Fruit fly (Drosophila melanogaster) whole organism, embryonic: ENCODE results near the gene CG3301.
A peak's percentile ranks its signal among the peaks of the same experiment; 100 is the strongest.

ENCODE experiments used
- ATbp ChIP-seq: fragments of 200-800 bp; sonication (Bioruptor generic); optimal IDR thresholded peaks from 2 replicates; lab custom pipeline; 2017; ENCODE audit warnings: missing biosample characterization, mild to moderate bottlenecking, missing genetic modification characterization, missing genetic modification reagents
- Bteb2 ChIP-seq: fragments of 200-800 bp; sonication (Bioruptor generic); optimal IDR thresholded peaks from 2 replicates; lab custom pipeline; 2016; ENCODE audit warnings: missing biosample characterization, missing genetic modification characterization
- C15 ChIP-seq: fragments of 200-800 bp; sonication (Bioruptor generic); IDR thresholded peaks from 3 replicates; pipeline ENCODE4 v1.3.6; 2022; ENCODE audit warnings: missing biosample characterization, missing genetic modification characterization
- CG10274 ChIP-seq: fragments of 200-800 bp; sonication (Bioruptor generic); optimal IDR thresholded peaks from 3 replicates; lab custom pipeline; 2017; ENCODE audit warnings: missing biosample characterization, mild to moderate bottlenecking, missing genetic modification characterization
- CG10431 ChIP-seq: fragments of 200-800 bp; sonication (Bioruptor generic); optimal IDR thresholded peaks from 3 replicates; lab custom pipeline; 2018; ENCODE audit warnings: missing biosample characterization, mild to moderate bottlenecking, missing genetic modification characterization
- CG10979 ChIP-seq: fragments of 200-800 bp; sonication (Bioruptor generic); optimal IDR thresholded peaks from 2 replicates; lab custom pipeline; 2018; ENCODE audit warnings: missing biosample characterization, mild to moderate bottlenecking, missing genetic modification characterization, moderate library complexity
- CG11560 ChIP-seq: fragments of 200-800 bp; sonication (Bioruptor generic); IDR thresholded peaks from 3 replicates; pipeline ENCODE4 v1.3.6; 2022; ENCODE audit warnings: missing biosample characterization, missing genetic modification characterization
- CG12659 ChIP-seq: fragments of 200-800 bp; sonication (Bioruptor generic); optimal IDR thresholded peaks from 3 replicates; lab custom pipeline; 2017; ENCODE audit warnings: mild to moderate bottlenecking, missing biosample characterization, missing genetic modification reagents, missing genetic modification characterization
- CG13424 ChIP-seq: fragments of 200-800 bp; sonication (Bioruptor generic); optimal IDR thresholded peaks from 2 replicates; lab custom pipeline; 2019; ENCODE audit warnings: missing biosample characterization, mild to moderate bottlenecking, missing genetic modification characterization, moderate library complexity
- CG14860 ChIP-seq: fragments of 200-800 bp; sonication (Bioruptor generic); IDR thresholded peaks from 3 replicates; pipeline ENCODE4 v1.3.6; 2022; ENCODE audit warnings: missing biosample characterization, missing genetic modification characterization; ENCODE audit not compliant: partially characterized antibody
- CG15011 ChIP-seq: fragments of 200-800 bp; sonication (Bioruptor generic); optimal IDR thresholded peaks from 3 replicates; lab custom pipeline; 2018; ENCODE audit warnings: missing biosample characterization, mild to moderate bottlenecking, missing genetic modification characterization
- CG1529 ChIP-seq: fragments of 200-800 bp; sonication (Bioruptor generic); optimal IDR thresholded peaks from 3 replicates; lab custom pipeline; 2018; ENCODE audit warnings: missing biosample characterization, missing genetic modification characterization
- CG15601 ChIP-seq: fragments of 200-800 bp; sonication (Bioruptor generic); optimal IDR thresholded peaks from 3 replicates; lab custom pipeline; 2019; ENCODE audit warnings: missing biosample characterization, mild to moderate bottlenecking, missing genetic modification characterization, moderate library complexity
- CG1792 ChIP-seq: fragments of 200-800 bp; sonication (Bioruptor generic); optimal IDR thresholded peaks from 2 replicates; lab custom pipeline; 2016; ENCODE audit warnings: missing biosample characterization, missing genetic modification characterization
- CG18764 ChIP-seq: fragments of 200-800 bp; sonication (Bioruptor generic); optimal IDR thresholded peaks from 3 replicates; lab custom pipeline; 2016; ENCODE audit warnings: missing biosample characterization, missing genetic modification characterization
- CG2678 ChIP-seq: fragments of 200-800 bp; sonication (Bioruptor generic); optimal IDR thresholded peaks from 3 replicates; lab custom pipeline; 2019; ENCODE audit warnings: missing biosample characterization, mild to moderate bottlenecking, missing genetic modification characterization, moderate library complexity
- CG3065 ChIP-seq: fragments of 200-800 bp; sonication (Bioruptor generic); optimal IDR thresholded peaks from 2 replicates; lab custom pipeline; 2016; ENCODE audit warnings: missing biosample characterization, missing genetic modification characterization
- CG3838 ChIP-seq: fragments of 200-800 bp; sonication (Bioruptor generic); optimal IDR thresholded peaks from 3 replicates; lab custom pipeline; 2016; ENCODE audit warnings: missing biosample characterization, missing genetic modification characterization
- CG4730 ChIP-seq: fragments of 200-800 bp; sonication (Bioruptor generic); IDR thresholded peaks from 2 replicates; pipeline ENCODE4 v1.3.6; 2022; ENCODE audit warnings: missing biosample characterization, missing genetic modification characterization
- CG5180 ChIP-seq: fragments of 200-800 bp; sonication (Bioruptor generic); optimal IDR thresholded peaks from 3 replicates; lab custom pipeline; 2017; ENCODE audit warnings: missing biosample characterization, missing genetic modification characterization, mild to moderate bottlenecking, moderate library complexity, missing genetic modification reagents
- CG6813 ChIP-seq: fragments of 200-800 bp; sonication (Bioruptor generic); optimal IDR thresholded peaks from 2 replicates; lab custom pipeline; 2017; ENCODE audit warnings: missing biosample characterization, missing genetic modification characterization, mild to moderate bottlenecking, moderate library complexity, missing genetic modification reagents
- CG7963 ChIP-seq: fragments of 200-800 bp; sonication (Bioruptor generic); IDR thresholded peaks from 3 replicates; pipeline ENCODE4 v1.3.6; 2022; ENCODE audit warnings: missing biosample characterization, missing genetic modification characterization; ENCODE audit not compliant: partially characterized antibody
- CG8478 ChIP-seq: fragments of >200 bp; optimal IDR thresholded peaks from 2 replicates; lab custom pipeline; 2018
- CG9876 ChIP-seq: fragments of 200-800 bp; sonication (Bioruptor generic); optimal IDR thresholded peaks from 2 replicates; lab custom pipeline; 2016; ENCODE audit warnings: missing biosample characterization, missing genetic modification characterization
- CTCF ChIP-seq: fragments of 200-800 bp; sonication (Bioruptor generic); optimal IDR thresholded peaks from 2 replicates; lab custom pipeline; 2017; ENCODE audit warnings: missing biosample characterization, mild to moderate bottlenecking, missing genetic modification characterization, moderate library complexity
- Camta ChIP-seq: fragments of 200-800 bp; sonication (Bioruptor generic); optimal IDR thresholded peaks from 2 replicates; lab custom pipeline; 2016; ENCODE audit warnings: missing biosample characterization, missing genetic modification characterization
- CoRest ChIP-seq: fragments of 200-800 bp; sonication (Bioruptor generic); optimal IDR thresholded peaks from 3 replicates; lab custom pipeline; 2018; ENCODE audit warnings: missing biosample characterization, mild to moderate bottlenecking, missing genetic modification characterization, moderate library complexity
- Doc3 ChIP-seq: fragments of 200-800 bp; sonication (Bioruptor generic); IDR thresholded peaks from 3 replicates; pipeline ENCODE4 v1.3.6; 2022; ENCODE audit warnings: missing biosample characterization, missing genetic modification characterization; ENCODE audit not compliant: partially characterized antibody
- Fer2 ChIP-seq: fragments of 200-800 bp; sonication (Bioruptor generic); optimal IDR thresholded peaks from 2 replicates; lab custom pipeline; 2018; ENCODE audit warnings: missing biosample characterization, mild to moderate bottlenecking, missing genetic modification characterization, moderate library complexity
- HLH4C ChIP-seq: fragments of 200-800 bp; sonication (Bioruptor generic); IDR thresholded peaks from 3 replicates; pipeline ENCODE4 v1.3.6; 2022; ENCODE audit warnings: missing biosample characterization, missing genetic modification characterization; ENCODE audit not compliant: partially characterized antibody
- Hr3 ChIP-seq: fragments of 200-800 bp; sonication (Bioruptor generic); optimal IDR thresholded peaks from 3 replicates; lab custom pipeline; 2016; ENCODE audit warnings: missing biosample characterization, missing genetic modification characterization
- Hr78 ChIP-seq, 2 experiments: fragments of 200-800 bp in 1 of 2; fragments of >200 bp in 1 of 2; sonication (Bioruptor generic) in 1 of 2; optimal IDR thresholded peaks; 2 replicates each; lab custom pipeline; 2017 to 2019; ENCODE audit warnings: missing biosample characterization in 2 of 2, missing genetic modification characterization in 2 of 2, mild to moderate bottlenecking in 1 of 2, moderate library complexity in 1 of 2
- MBD-R2 ChIP-seq: fragments of 200-800 bp; sonication (Bioruptor generic); IDR thresholded peaks from 2 replicates; pipeline ENCODE4 v1.3.6; 2022; ENCODE audit warnings: missing biosample characterization, missing genetic modification characterization
- Mrtf ChIP-seq: fragments of 200-800 bp; sonication (Bioruptor generic); IDR thresholded peaks from 3 replicates; pipeline ENCODE4 v1.3.6; 2022; ENCODE audit warnings: missing biosample characterization, missing genetic modification characterization
- Neu2 ChIP-seq: fragments of 200-800 bp; sonication (Bioruptor generic); optimal IDR thresholded peaks from 3 replicates; lab custom pipeline; 2016; ENCODE audit warnings: missing biosample characterization, missing genetic modification characterization, borderline replicate concordance
- Oli ChIP-seq: fragments of 200-800 bp; sonication (Bioruptor generic); optimal IDR thresholded peaks from 2 replicates; lab custom pipeline; 2018; ENCODE audit warnings: missing biosample characterization, mild to moderate bottlenecking, missing genetic modification characterization, moderate library complexity
- Optix ChIP-seq: fragments of 200-800 bp; sonication (Bioruptor generic); IDR thresholded peaks from 3 replicates; pipeline ENCODE4 v1.3.6; 2022; ENCODE audit warnings: missing biosample characterization, missing genetic modification characterization
- Poxn ChIP-seq: fragments of 200-800 bp; sonication (Bioruptor generic); IDR thresholded peaks from 2 replicates; pipeline ENCODE4 v1.3.6; 2022; ENCODE audit warnings: missing biosample characterization, missing genetic modification characterization
- Ravus ChIP-seq: fragments of 200-800 bp; sonication (Bioruptor generic); IDR thresholded peaks from 2 replicates; pipeline ENCODE4 v1.3.6; 2022; ENCODE audit warnings: missing biosample characterization, missing genetic modification characterization
- Sox102F ChIP-seq: fragments of 200-800 bp; sonication (Bioruptor generic); optimal IDR thresholded peaks from 2 replicates; lab custom pipeline; 2018; ENCODE audit warnings: missing biosample characterization, mild to moderate bottlenecking, missing genetic modification characterization, moderate library complexity
- Trl ChIP-seq, 3 experiments: fragments of >200 bp in 2 of 3; fragments of 200-800 bp in 1 of 3; sonication (Bioruptor generic) in 1 of 3; optimal IDR thresholded peaks; 2 replicates in 1 of 3; 3 replicates in 2 of 3; lab custom pipeline; 2016 to 2017; ENCODE audit warnings: missing biosample characterization in 1 of 3, missing genetic modification characterization in 1 of 3
- Vsx1 ChIP-seq: fragments of 200-800 bp; sonication (Bioruptor generic); optimal IDR thresholded peaks from 2 replicates; lab custom pipeline; 2017; ENCODE audit warnings: missing biosample characterization, mild to moderate bottlenecking, missing genetic modification characterization, missing genetic modification reagents
- ash1 ChIP-seq: fragments of 200-800 bp; sonication (Bioruptor generic); optimal IDR thresholded peaks from 2 replicates; lab custom pipeline; 2018; ENCODE audit warnings: missing biosample characterization, mild to moderate bottlenecking, missing genetic modification characterization
- br ChIP-seq: fragments of >200 bp; optimal IDR thresholded peaks from 2 replicates; lab custom pipeline; 2017
- jigr1 ChIP-seq: fragments of 200-800 bp; sonication (Bioruptor generic); IDR thresholded peaks from 3 replicates; pipeline ENCODE4 v1.3.6; 2022; ENCODE audit warnings: missing biosample characterization, missing genetic modification characterization
- lbe ChIP-seq: fragments of 200-800 bp; sonication (Bioruptor generic); optimal IDR thresholded peaks from 2 replicates; lab custom pipeline; 2016; ENCODE audit warnings: missing biosample characterization, mild to moderate bottlenecking, missing genetic modification characterization
- run ChIP-seq: fragments of 200-800 bp; sonication (Bioruptor generic); optimal IDR thresholded peaks from 3 replicates; lab custom pipeline; 2018; ENCODE audit warnings: missing biosample characterization, mild to moderate bottlenecking, missing genetic modification characterization
- sens-2 ChIP-seq: fragments of 200-800 bp; sonication (Bioruptor generic); IDR thresholded peaks from 2 replicates; pipeline ENCODE4 v1.3.6; 2022; ENCODE audit warnings: missing biosample characterization, missing genetic modification characterization
- toy ChIP-seq: fragments of 200-800 bp; sonication (Bioruptor generic); IDR thresholded peaks from 2 replicates; pipeline ENCODE4 v1.3.6; 2022; ENCODE audit warnings: missing biosample characterization, missing genetic modification characterization
- trem ChIP-seq: fragments of 200-800 bp; optimal IDR thresholded peaks from 3 replicates; lab custom pipeline; 2019; ENCODE audit warnings: missing biosample characterization, mild to moderate bottlenecking, missing genetic modification characterization, moderate library complexity
- vfl ChIP-seq: fragments of 200-800 bp; sonication (Bioruptor generic); optimal IDR thresholded peaks from 2 replicates; lab custom pipeline; 2016; ENCODE audit warnings: missing biosample characterization, missing genetic modification characterization

CG3301 gene

dm6 chr3R:21273427-21274038, 2.5 kb downstream of the CG3301 start, which contains the start of gene CG3308 (continued):
- TF ChIP-seq CG10274 (GFP tag; lab: Kevin White, UChicago): no peak
- no peak for TF ChIP-seq Ravus
- peak; percentile 54 for TF ChIP-seq MBD-R2 (GFP tag; lab: Robert Waterston, UW)
- TF ChIP-seq ATbp (GFP tag; lab: Kevin White, UChicago): no peak
- TF ChIP-seq CG5180 (GFP tag; lab: Kevin White, UChicago): no peak
- TF ChIP-seq CG12659 (GFP tag; lab: Kevin White, UChicago): peak; percentile 47
- TF ChIP-seq Fer2: no peak
- no peak for TF ChIP-seq Poxn (GFP tag; lab: Robert Waterston, UW)
- no peak for TF ChIP-seq jigr1 (GFP tag; lab: Robert Waterston, UW)
- no peak for TF ChIP-seq Hr78 (GFP tag; optimal IDR thresholded peaks at IDR 0.05; lab: Kevin White, UChicago)
- TF ChIP-seq toy: no peak
- TF ChIP-seq CTCF (GFP tag; lab: Kevin White, UChicago): peak; percentile 4
- TF ChIP-seq Sox102F (GFP tag; lab: Kevin White, UChicago): no peak
- TF ChIP-seq CG7963 (GFP tag; lab: Robert Waterston, UW): peak; percentile 75
- TF ChIP-seq Bteb2 (GFP tag; lab: Kevin White, UChicago): no peak
- no peak for TF ChIP-seq CG3838
- no peak for TF ChIP-seq CG15011 (GFP tag; lab: Kevin White, UChicago)
- no peak for TF ChIP-seq Hr3 (GFP tag; lab: Kevin White, UChicago)
- no peak for TF ChIP-seq Mrtf
- TF ChIP-seq CG14860 (GFP tag; lab: Robert Waterston, UW): peak; percentile 75
- TF ChIP-seq CoRest: peak; percentile 30
- TF ChIP-seq CG11560 (tag; lab: Robert Waterston, UW): no peak
- TF ChIP-seq Vsx1 (GFP tag; lab: Kevin White, UChicago): peak; percentile 62
- no peak for TF ChIP-seq Camta (GFP tag; lab: Kevin White, UChicago)
- peak; percentile 20 for TF ChIP-seq CG9876 (GFP tag; lab: Kevin White, UChicago)
- no peak for TF ChIP-seq Optix (GFP tag; lab: Robert Waterston, UW)
- peak; percentile 67 for TF ChIP-seq vfl (GFP tag; lab: Kevin White, UChicago)
- TF ChIP-seq CG1792 (GFP tag; lab: Kevin White, UChicago): no peak
- TF ChIP-seq run (tag; lab: Kevin White, UChicago): no peak
- TF ChIP-seq CG4730 (GFP tag; lab: Robert Waterston, UW): no peak
- TF ChIP-seq C15 (GFP tag; lab: Robert Waterston, UW): no peak
- TF ChIP-seq CG10431 (GFP tag; lab: Kevin White, UChicago): no peak
- peak; percentile 66; the same call in 2 of the 3 replicates for TF ChIP-seq Doc3
- TF ChIP-seq, all 482 proteins: peak for 184

DNA sequence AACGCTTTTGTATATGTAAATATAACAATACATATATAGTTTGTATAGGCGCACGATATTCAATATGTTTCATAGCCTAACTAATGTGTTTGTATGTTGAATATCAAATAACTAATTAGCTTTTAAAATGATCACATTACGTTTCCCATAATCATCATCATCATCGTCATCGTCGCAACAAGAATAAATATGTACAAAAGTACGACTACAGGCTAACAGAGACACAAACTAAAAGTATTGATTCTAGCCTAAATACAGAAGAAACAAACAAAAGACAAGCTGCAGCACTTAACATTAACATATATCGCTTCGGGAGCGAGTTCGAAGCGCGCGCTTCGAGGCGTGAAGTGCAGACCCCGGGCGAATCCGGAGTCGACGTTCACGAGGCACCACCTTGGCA, 4.8 kb downstream of the CG3301 start:
- TF ChIP-seq lbe (no peak), trem (tag; lab: Kevin White, UChicago) (no peak), HLH4C (GFP tag; lab: Robert Waterston, UW) (no peak), CG6813 (peak; percentile 66), Oli (tag; lab: Kevin White, UChicago) (no peak), Trl (optimal IDR thresholded peaks at IDR 0.05; lab: Kevin White, UChicago) (no peak), Trl (GFP tag; optimal IDR thresholded peaks at IDR 0.05; lab: Kevin White, UChicago) (no peak), sens-2 (GFP tag; lab: Robert Waterston, UW) (no peak), br (no peak), CG10979 (no peak), CG15601 (tag; lab: Kevin White, UChicago) (peak; percentile 49), CG3065 (GFP tag; lab: Kevin White, UChicago) (no peak), CG2678 (tag; lab: Kevin White, UChicago) (peak; percentile 60), CG1529 (GFP tag; lab: Kevin White, UChicago) (no peak), CG18764 (GFP tag; lab: Kevin White, UChicago) (peak; percentile 23), CG8478 (lab: Kevin White, UChicago) (no peak), ash1 (GFP tag; lab: Kevin White, UChicago) (no peak), CG15011 (GFP tag; lab: Kevin White, UChicago) (no peak), Neu2 (GFP tag; lab: Kevin White, UChicago) (no peak), CG13424 (tag; lab: Kevin White, UChicago) (peak; percentile 37)
